Worm (Caenorhabditis elegans): ENCODE measurements around the gene hot-9.
"Not testable (repeated sequence)": the region's sequence is repeated elsewhere in the genome, so short reads cannot be mapped to it uniquely, and the experiment has no call there.

The hot-9 gene

DNA sequence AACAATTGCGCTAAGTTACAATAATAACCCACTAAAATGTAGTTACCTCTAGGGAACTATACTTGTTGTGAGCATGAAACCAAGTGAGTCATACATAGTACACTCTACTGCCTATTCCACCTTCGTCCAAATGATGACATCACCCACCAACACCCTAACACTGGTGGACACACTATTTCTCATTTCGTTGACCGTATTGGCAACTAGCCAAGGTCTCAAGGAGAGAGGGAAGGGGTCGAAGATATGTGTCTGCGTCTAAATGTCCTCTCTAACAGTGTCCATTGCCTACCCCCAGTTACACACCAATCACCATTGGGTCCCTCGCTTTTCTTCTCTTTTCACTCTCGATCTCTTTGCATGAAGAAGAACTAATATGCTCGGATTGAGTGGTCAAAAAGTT lies 32.6 kb upstream of the hot-9 start:
- TF ChIP-seq fkh-8 (tag; optimal IDR thresholded peaks at IDR 0.05), result no peak
- peak; percentile 68 for TF ChIP-seq blmp-1 (tag; optimal IDR thresholded peaks at IDR 0.05)
- TF ChIP-seq alr-1 (tag; optimal IDR thresholded peaks at IDR 0.05; ENCODE audit: borderline replicate concordance), result no peak
- TF ChIP-seq nhr-84 (tag; optimal IDR thresholded peaks at IDR 0.05), result no peak
- no peak for TF ChIP-seq zip-4 (GFP tag; optimal IDR thresholded peaks at IDR 0.05)
- peak; percentile 14 for TF ChIP-seq lin-14 (GFP tag; optimal IDR thresholded peaks at IDR 0.05)
- no peak for TF ChIP-seq sup-37 (GFP tag; optimal IDR thresholded peaks at IDR 0.05)
- peak in 1 of 2 experiments; percentile 10 for TF ChIP-seq lsy-2 (tag; optimal IDR thresholded peaks at IDR 0.05)
- TF ChIP-seq nhr-85 (tag), result peak; percentile 33
- TF ChIP-seq snu-23 (GFP tag; optimal IDR thresholded peaks at IDR 0.05), result peak; percentile 7
- TF ChIP-seq nhr-71 (tag; optimal IDR thresholded peaks at IDR 0.05), result no peak
- TF ChIP-seq nhr-77 (tag; optimal IDR thresholded peaks at IDR 0.05), result no peak

DNA sequence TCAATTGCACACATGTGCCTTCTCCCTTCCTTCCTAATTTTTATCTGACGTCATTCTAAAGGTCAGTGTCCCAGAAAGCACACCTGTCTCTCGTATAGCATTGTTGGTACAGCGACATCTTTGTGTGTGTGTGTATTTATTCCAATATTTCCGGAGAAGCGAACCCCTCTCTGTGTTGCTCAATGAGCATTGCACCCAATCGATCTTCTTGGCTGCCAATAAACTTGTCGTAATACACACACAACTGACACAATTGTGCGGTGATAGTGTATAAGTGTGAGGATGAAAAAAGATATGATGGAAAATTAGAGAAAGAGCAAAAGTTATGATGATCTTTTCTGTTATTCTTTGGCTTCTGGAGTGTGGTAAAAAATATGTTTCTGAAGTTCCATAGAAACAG lies 31.3 kb upstream of the hot-9 start:
- no peak for TF ChIP-seq jun-1 (tag; optimal IDR thresholded peaks at IDR 0.05)
- TF ChIP-seq lin-14 (GFP tag; optimal IDR thresholded peaks at IDR 0.05), result peak; percentile 3
- no peak for TF ChIP-seq efl-1 (optimal IDR thresholded peaks at IDR 0.05)
- peak in 1 of 2 experiments; percentile 9 for TF ChIP-seq efl-1 (GFP tag; optimal IDR thresholded peaks at IDR 0.05 in 1 of 2)

DNA sequence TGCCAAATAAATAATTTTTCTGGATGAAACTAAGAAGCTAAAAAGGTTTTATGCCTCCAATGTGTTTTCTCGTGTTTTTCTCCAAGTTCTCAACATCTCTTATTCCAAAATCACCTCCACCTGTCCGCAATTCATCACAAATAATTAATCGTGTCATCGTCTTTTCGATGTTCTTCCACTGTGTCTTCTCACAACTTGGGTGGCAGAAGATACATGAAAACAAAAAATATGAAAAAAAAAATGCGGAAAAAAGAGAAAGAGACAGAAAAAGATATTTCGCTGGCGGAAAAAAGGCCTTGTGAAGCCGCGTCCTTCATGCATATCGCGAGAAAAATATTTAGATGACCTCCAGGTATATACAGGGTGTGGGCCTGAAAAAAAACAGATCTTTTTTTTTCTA lies 28.5 kb upstream of the hot-9 start:
- TF ChIP-seq pax-3 (tag; optimal IDR thresholded peaks at IDR 0.05), result no peak
- no peak for TF ChIP-seq nhr-76 (tag; optimal IDR thresholded peaks at IDR 0.05)
- peak; percentile 54 for TF ChIP-seq nhr-85 (tag)
- no peak for TF ChIP-seq nhr-12 (tag; optimal IDR thresholded peaks at IDR 0.05)
- TF ChIP-seq sox-4 (tag; optimal IDR thresholded peaks at IDR 0.05), result no peak
- no peak for TF ChIP-seq zag-1 (tag; optimal IDR thresholded peaks at IDR 0.05)
- TF ChIP-seq lin-14 (GFP tag; optimal IDR thresholded peaks at IDR 0.05), result peak; percentile 61
- peak; percentile 36 for TF ChIP-seq blmp-1 (tag; optimal IDR thresholded peaks at IDR 0.05)
- no peak for TF ChIP-seq rnt-1 (tag; optimal IDR thresholded peaks at IDR 0.05)
- no peak for TF ChIP-seq elt-2 (tag; optimal IDR thresholded peaks at IDR 0.05)
- no peak for TF ChIP-seq fkh-10 (GFP tag; optimal IDR thresholded peaks at IDR 0.05)
- no peak for TF ChIP-seq nhr-47 (tag; optimal IDR thresholded peaks at IDR 0.05)

DNA sequence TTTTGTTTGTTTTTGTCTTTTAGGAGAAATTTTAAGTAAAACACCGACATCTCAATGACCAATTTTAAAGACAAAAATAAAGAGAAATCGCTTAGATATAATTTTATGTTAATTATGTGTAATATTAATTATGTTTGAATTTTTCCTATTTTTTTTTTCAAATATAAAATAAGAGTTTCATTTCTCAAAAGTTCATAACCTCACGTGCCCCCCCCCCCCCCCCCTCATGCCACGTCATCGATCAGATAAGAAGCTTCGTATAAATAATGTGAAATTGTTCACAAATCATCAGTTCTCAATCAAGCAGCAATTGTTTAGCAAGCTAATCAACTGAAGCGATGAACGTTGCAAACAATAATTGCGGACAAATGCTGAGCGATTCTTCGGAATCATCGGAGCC lies 25.3 kb upstream of the hot-9 start, which contains the start of gene C02B10.6:
Gene C02B10.6, plus strand, starts transcription at position 301 of the 400 bp plus-strand sequence.
- not testable (repeated sequence) for TF ChIP-seq mep-1 (tag; optimal IDR thresholded peaks at IDR 0.05); C04F5.9 (tag; optimal IDR thresholded peaks at IDR 0.05); efl-1 (optimal IDR thresholded peaks at IDR 0.05); efl-1 (GFP tag; optimal IDR thresholded peaks at IDR 0.05 in 1 of 2)

DNA sequence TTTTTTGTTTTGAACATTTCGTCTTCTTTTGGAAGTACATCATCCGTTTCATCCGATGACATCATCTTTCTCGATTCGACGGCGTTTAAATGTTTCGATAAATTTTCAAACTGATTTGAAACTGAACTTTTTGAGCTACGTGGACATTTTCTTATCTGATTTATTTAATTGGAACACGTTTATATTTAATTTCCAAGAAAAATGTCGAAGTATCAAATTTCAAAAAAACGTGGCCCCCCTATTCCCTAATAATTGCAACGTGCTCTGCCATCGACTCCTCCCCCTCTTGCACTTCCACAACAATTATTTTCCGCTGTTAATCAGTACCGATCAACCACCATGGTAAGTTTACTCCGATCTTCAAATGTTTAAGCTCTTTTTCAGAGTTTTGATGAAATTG lies 23.3 kb upstream of the hot-9 start, which contains the start of the genes R13H9.6 and rmd-6:
Gene R13H9.6, minus strand, starts transcription at position 101 of the 400 bp plus-strand sequence.
Gene rmd-6, plus strand, starts transcription at position 305 of the 400 bp plus-strand sequence.
- TF ChIP-seq nhr-237, nhr-77, ztf-4 (tag; optimal IDR thresholded peaks at IDR 0.05): not testable (repeated sequence)

DNA sequence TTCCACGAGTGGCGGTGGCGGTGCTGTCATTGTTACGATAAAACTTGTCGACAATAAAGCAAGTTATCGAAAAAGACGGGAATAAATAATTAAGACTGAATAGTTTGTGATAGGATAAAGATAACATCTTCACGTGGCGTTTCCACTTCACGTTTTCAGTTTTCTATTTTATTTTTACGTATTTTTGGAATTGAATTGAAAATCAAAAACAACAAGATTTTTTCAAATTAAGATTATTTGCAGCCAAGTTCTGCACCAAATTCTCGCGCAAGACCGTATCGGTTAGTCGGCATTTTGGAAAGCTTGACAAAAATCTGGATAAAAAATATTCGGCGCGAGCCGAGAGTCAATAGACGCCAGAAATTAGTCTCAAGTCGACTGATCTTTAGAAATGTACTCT lies 21.6 kb upstream of the hot-9 start, which contains the start of gene ttbk-2.2:
Gene ttbk-2.2, minus strand, starts transcription at position 101 of the 400 bp plus-strand sequence.
- not testable (repeated sequence) for TF ChIP-seq ztf-11 (tag; optimal IDR thresholded peaks at IDR 0.05); hlh-17 (GFP tag; optimal IDR thresholded peaks at IDR 0.05; ENCODE audit: borderline replicate concordance); unc-30 (tag; optimal IDR thresholded peaks at IDR 0.05)

Data from whole organism, L1 larva.